Worm (Caenorhabditis elegans): ENCODE data around the gene ZC250.2.

ZC250.2 gene

ce11 chrV:5813060-5813659 lies 21.0 kb downstream of the ZC250.2 start, which contains the start of gene ZC250.4 (continued):
- TF ChIP-seq daf-19 (GFP tag; conservative IDR thresholded peaks at IDR 0.05) (no peak), unc-62 (GFP tag; optimal IDR thresholded peaks at IDR 0.05 in 1 of 2) (peak in 1 of 2 experiments; percentile 14), unc-62 (tag; optimal IDR thresholded peaks at IDR 0.05) (no peak), set-16 (GFP tag; IDR thresholded peaks at IDR 0.05) (no peak), spr-1 (tag; optimal IDR thresholded peaks at IDR 0.05) (no peak), jun-1 (tag; optimal IDR thresholded peaks at IDR 0.05) (no peak), hlh-11 (tag; optimal IDR thresholded peaks at IDR 0.05) (peak; percentile 50), mxl-2 (GFP tag; conservative IDR thresholded peaks at IDR 0.05) (no peak), Y105C5A.15 (GFP tag; IDR thresholded peaks at IDR 0.05) (no peak), zip-2 (tag; optimal IDR thresholded peaks at IDR 0.05) (no peak), skn-1 (tag; optimal IDR thresholded peaks at IDR 0.05) (no peak), R02D3.7 (tag; optimal IDR thresholded peaks at IDR 0.05) (no peak), dmd-6 (GFP tag; IDR thresholded peaks at IDR 0.05) (peak; percentile 54; the same call in 1 of the 2 replicates), hif-1 (tag; optimal IDR thresholded peaks at IDR 0.05) (peak in 1 of 2 experiments; percentile 73), snpc-1.2 (GFP tag; IDR thresholded peaks at IDR 0.05) (no peak), ceh-20 (GFP tag; IDR thresholded peaks at IDR 0.05) (no peak), Y5F2A.4 (GFP tag; optimal IDR thresholded peaks at IDR 0.05) (no peak), ceh-82 (tag; optimal IDR thresholded peaks at IDR 0.05) (no peak), mxl-3 (GFP tag; optimal IDR thresholded peaks at IDR 0.05) (no peak)

ce11 chrV:5816470-5817061 lies 24.4 kb downstream of the ZC250.2 start:
- TF ChIP-seq F37D6.2 (tag; optimal IDR thresholded peaks at IDR 0.05), result no peak
- TF ChIP-seq Y75B8A.6 (GFP tag; IDR thresholded peaks at IDR 0.05), result no peak
- TF ChIP-seq dpl-1 (GFP tag; optimal IDR thresholded peaks at IDR 0.05), result no peak
- TF ChIP-seq egl-43 (GFP tag; IDR thresholded peaks at IDR 0.05), result no peak
- no peak for TF ChIP-seq nhr-76 (tag; optimal IDR thresholded peaks at IDR 0.05)
- no peak for TF ChIP-seq nhr-6 (tag; optimal IDR thresholded peaks at IDR 0.05)
- peak in 1 of 2 experiments; percentile 90 for TF ChIP-seq unc-62 (GFP tag; optimal IDR thresholded peaks at IDR 0.05 in 1 of 2)
- no peak for TF ChIP-seq unc-62 (tag; optimal IDR thresholded peaks at IDR 0.05)
- no peak for TF ChIP-seq lsy-2 (tag; optimal IDR thresholded peaks at IDR 0.05)
- no peak for TF ChIP-seq daf-19 (GFP tag; conservative IDR thresholded peaks at IDR 0.05)
- no peak for TF ChIP-seq rbr-2 (tag; optimal IDR thresholded peaks at IDR 0.05)
- no peak for TF ChIP-seq nhr-11 (tag; optimal IDR thresholded peaks at IDR 0.05)
- TF ChIP-seq duxl-1 (tag; optimal IDR thresholded peaks at IDR 0.05; ENCODE audit: poor library complexity), result no peak
- TF ChIP-seq lin-39 (tag; optimal IDR thresholded peaks at IDR 0.05), result no peak
- TF ChIP-seq ceh-44 (GFP tag; IDR thresholded peaks at IDR 0.05), result no peak
- TF ChIP-seq lin-29 (GFP tag; IDR thresholded peaks at IDR 0.05), result no peak
- no peak for TF ChIP-seq tra-1 (GFP tag; IDR thresholded peaks at IDR 0.05)
- TF ChIP-seq nhr-42 (GFP tag; IDR thresholded peaks at IDR 0.05), result no peak
- TF ChIP-seq daf-12 (tag; optimal IDR thresholded peaks at IDR 0.05), result no peak
- TF ChIP-seq php-3 (GFP tag; IDR thresholded peaks at IDR 0.05), result no peak
- TF ChIP-seq lin-1 (GFP tag; IDR thresholded peaks at IDR 0.05), result peak; percentile 54; the same call in 1 of the 2 replicates
- TF ChIP-seq pha-4 (GFP tag; IDR thresholded peaks at IDR 0.05), result no peak
- no peak for TF ChIP-seq pha-4 (tag; optimal IDR thresholded peaks at IDR 0.05)
- no peak for TF ChIP-seq cey-2 (tag; optimal IDR thresholded peaks at IDR 0.05; ENCODE audit: borderline replicate concordance, insufficient read depth)
- TF ChIP-seq daf-16 (GFP tag; optimal IDR thresholded peaks at IDR 0.05), result no peak
- peak; percentile 7 for TF ChIP-seq daf-16 (tag; optimal IDR thresholded peaks at IDR 0.05)
- no peak for TF ChIP-seq nhr-25 (tag; optimal IDR thresholded peaks at IDR 0.05; ENCODE audit: borderline replicate concordance, insufficient read depth)
- TF ChIP-seq dmd-9 (GFP tag; IDR thresholded peaks at IDR 0.05), result no peak
- no peak for TF ChIP-seq madf-5 (GFP tag; IDR thresholded peaks at IDR 0.05)
- no peak for TF ChIP-seq zip-2 (tag; optimal IDR thresholded peaks at IDR 0.05)
- no peak for TF ChIP-seq saeg-2 (GFP tag; IDR thresholded peaks at IDR 0.05)
- no peak for TF ChIP-seq egl-27 (tag; optimal IDR thresholded peaks at IDR 0.05)
- TF ChIP-seq mdl-1 (tag; optimal IDR thresholded peaks at IDR 0.05), result peak in 1 of 2 experiments; percentile 16
- TF ChIP-seq mdt-29 (GFP tag; IDR thresholded peaks at IDR 0.05), result no peak
